Fruit fly (Drosophila melanogaster): ENCODE results near the gene CG11964.
A peak's percentile ranks its signal among the peaks of the same experiment; 100 is the strongest.

The CG11964 gene

dm6 chr3R:8896740-8897139, 48.1 kb downstream of the CG11964 start (continued):
- TF ChIP-seq stwl (tag; optimal IDR thresholded peaks at IDR 0.05): no peak
- TF ChIP-seq inv (GFP tag; IDR thresholded peaks at IDR 0.05; ENCODE audit: partially characterized antibody): no peak
- peak; percentile 45 for TF ChIP-seq CG13775 (GFP tag; optimal IDR thresholded peaks at IDR 0.05)
- TF ChIP-seq CG9932 (GFP tag; IDR thresholded peaks at IDR 0.05): peak; percentile 66; the same call in 1 of the 2 replicates
- no peak for TF ChIP-seq luna (GFP tag; optimal IDR thresholded peaks at IDR 0.05)
- TF ChIP-seq ken (GFP tag; IDR thresholded peaks at IDR 0.05): no peak
- peak; percentile 48 for TF ChIP-seq CG11398 (GFP tag; optimal IDR thresholded peaks at IDR 0.05)
- peak; percentile 36 for TF ChIP-seq gcm2 (GFP tag; optimal IDR thresholded peaks at IDR 0.05)
- TF ChIP-seq CG12104 (GFP tag; optimal IDR thresholded peaks at IDR 0.05): peak; percentile 40
- no peak for TF ChIP-seq D (optimal IDR thresholded peaks at IDR 0.05)
- peak; percentile 22 for TF ChIP-seq D (GFP tag; optimal IDR thresholded peaks at IDR 0.05)
- no peak for TF ChIP-seq nerfin-2 (GFP tag; IDR thresholded peaks at IDR 0.05; ENCODE audit: partially characterized antibody)
- no peak for TF ChIP-seq sc (optimal IDR thresholded peaks at IDR 0.05)
- peak; percentile 4 for TF ChIP-seq sc (GFP tag; optimal IDR thresholded peaks at IDR 0.05)
- TF ChIP-seq CG9797 (GFP tag; optimal IDR thresholded peaks at IDR 0.05): no peak
- TF ChIP-seq Atf3 (GFP tag; optimal IDR thresholded peaks at IDR 0.05): peak; percentile 35
- TF ChIP-seq cato (GFP tag; optimal IDR thresholded peaks at IDR 0.05; ENCODE audit: borderline replicate concordance): peak; percentile 32
- peak; percentile 53 for TF ChIP-seq CG14710 (tag; optimal IDR thresholded peaks at IDR 0.05)
- peak; percentile 14 for TF ChIP-seq CG3065 (GFP tag; optimal IDR thresholded peaks at IDR 0.05)
- TF ChIP-seq ase (GFP tag; IDR thresholded peaks at IDR 0.05): no peak
- peak; percentile 71 for TF ChIP-seq CG17359 (tag; optimal IDR thresholded peaks at IDR 0.05)
- peak; percentile 64 for TF ChIP-seq CG14014 (GFP tag; IDR thresholded peaks at IDR 0.05)
- peak; percentile 57 for TF ChIP-seq esg (GFP tag; conservative IDR thresholded peaks at IDR 0.05)
- no peak for TF ChIP-seq CG7357 (GFP tag; IDR thresholded peaks at IDR 0.05)
- TF ChIP-seq insv (GFP tag; optimal IDR thresholded peaks at IDR 0.05): no peak
- TF ChIP-seq CG4730 (GFP tag; IDR thresholded peaks at IDR 0.05): peak; percentile 41
- peak in 1 of 2 experiments; percentile 80 for TF ChIP-seq eve (GFP tag; optimal IDR thresholded peaks at IDR 0.05)
- peak; percentile 1; the same call in 1 of the 2 replicates for TF ChIP-seq crol (GFP tag; IDR thresholded peaks at IDR 0.05)
- TF ChIP-seq tgo (GFP tag; IDR thresholded peaks at IDR 0.05): peak; percentile 56; the same call in 2 of the 3 replicates
- TF ChIP-seq CG4424 (GFP tag; optimal IDR thresholded peaks at IDR 0.05): peak; percentile 70
- TF ChIP-seq CG10366 (GFP tag; IDR thresholded peaks at IDR 0.05): peak; percentile 66
- no peak for TF ChIP-seq Awh (GFP tag; IDR thresholded peaks at IDR 0.05)
- peak; percentile 60 to 74 for TF ChIP-seq chif (GFP tag; optimal IDR thresholded peaks at IDR 0.05)
- peak; percentile 12 for TF ChIP-seq oc (tag; optimal IDR thresholded peaks at IDR 0.05)
- TF ChIP-seq CG6254 (GFP tag; optimal IDR thresholded peaks at IDR 0.05): peak; percentile 48
- peak; percentile 81 for TF ChIP-seq row (GFP tag; IDR thresholded peaks at IDR 0.05)
- peak; percentile 18 for TF ChIP-seq Bdp1 (GFP tag; optimal IDR thresholded peaks at IDR 0.05)
- TF ChIP-seq sr (GFP tag; IDR thresholded peaks at IDR 0.05): no peak
- TF ChIP-seq sob (GFP tag; IDR thresholded peaks at IDR 0.05): no peak; the same call in 1 of the 2 replicates
- no peak for TF ChIP-seq CG14860 (GFP tag; IDR thresholded peaks at IDR 0.05; ENCODE audit: partially characterized antibody)
- no peak for TF ChIP-seq CG4854 (GFP tag; optimal IDR thresholded peaks at IDR 0.05)
- TF ChIP-seq Xbp1 (GFP tag; optimal IDR thresholded peaks at IDR 0.05): peak; percentile 68
- no peak for TF ChIP-seq CG33213 (GFP tag; optimal IDR thresholded peaks at IDR 0.05)
- TF ChIP-seq CG30020 (tag; optimal IDR thresholded peaks at IDR 0.05): no peak
- peak; percentile 55 for TF ChIP-seq CG5180 (GFP tag; optimal IDR thresholded peaks at IDR 0.05)
- TF ChIP-seq cas (GFP tag; IDR thresholded peaks at IDR 0.05): no peak
- TF ChIP-seq CG8924 (tag; optimal IDR thresholded peaks at IDR 0.05): peak; percentile 66
- peak; percentile 36 for TF ChIP-seq CG4328 (GFP tag; optimal IDR thresholded peaks at IDR 0.05)
- TF ChIP-seq CG31224 (GFP tag; IDR thresholded peaks at IDR 0.05): no peak
- no peak for TF ChIP-seq gce (GFP tag; IDR thresholded peaks at IDR 0.05)
- TF ChIP-seq CG12659 (GFP tag; optimal IDR thresholded peaks at IDR 0.05): peak; percentile 63
- no peak for TF ChIP-seq bigmax (GFP tag; optimal IDR thresholded peaks at IDR 0.05)

Measured in whole organism, embryonic.